Worm (Caenorhabditis elegans): ENCODE results near the gene C02F5.5.

C02F5.5 gene

DNA sequence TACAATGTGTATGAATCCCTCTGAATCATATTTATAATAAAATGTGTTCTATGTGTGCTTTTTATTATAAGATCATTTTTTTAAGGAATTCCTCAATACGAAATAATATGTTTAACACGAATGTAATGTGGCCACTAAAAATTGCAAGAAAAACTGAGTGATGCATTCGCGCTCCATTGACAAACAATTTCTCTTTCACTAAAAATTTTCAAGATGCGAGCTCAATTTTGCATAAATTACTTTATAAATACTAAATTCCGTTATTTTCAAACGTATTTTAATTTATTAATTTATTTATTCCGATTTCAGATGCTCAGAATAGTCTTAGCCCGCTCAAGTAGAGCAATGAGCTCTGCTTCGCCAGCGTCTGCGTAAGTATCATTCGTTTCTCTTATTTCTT lies 29.8 kb downstream of the C02F5.5 start, which contains the start of gene mrps-9 (continued):
- TF ChIP-seq hlh-4 (tag; optimal IDR thresholded peaks at IDR 0.05) (no peak), mef-2 (tag; optimal IDR thresholded peaks at IDR 0.05) (no peak), ceh-88 (GFP tag; IDR thresholded peaks at IDR 0.05) (no peak), nhr-237 (tag; optimal IDR thresholded peaks at IDR 0.05) (no peak), nhr-19 (GFP tag; conservative IDR thresholded peaks at IDR 0.05) (no peak), unc-98 (GFP tag; IDR thresholded peaks at IDR 0.05) (no peak), tbx-2 (tag; optimal IDR thresholded peaks at IDR 0.05) (no peak), nhr-47 (tag; optimal IDR thresholded peaks at IDR 0.05) (no peak), hpl-2 (GFP tag; optimal IDR thresholded peaks at IDR 0.05) (no peak), lin-35 (GFP tag; optimal IDR thresholded peaks at IDR 0.05) (peak; percentile 27 to 41), nhr-84 (tag; optimal IDR thresholded peaks at IDR 0.05) (no peak), tlp-1 (tag; optimal IDR thresholded peaks at IDR 0.05) (no peak), alr-1 (tag; optimal IDR thresholded peaks at IDR 0.05; ENCODE audit: borderline replicate concordance) (no peak), nhr-20 (tag; optimal IDR thresholded peaks at IDR 0.05) (peak; percentile 0), zip-4 (GFP tag; optimal IDR thresholded peaks at IDR 0.05) (no peak), fos-1 (tag; optimal IDR thresholded peaks at IDR 0.05) (no peak), lin-13 (GFP tag; optimal IDR thresholded peaks at IDR 0.05) (no peak), lsy-2 (tag; optimal IDR thresholded peaks at IDR 0.05) (peak in 1 of 2 experiments; percentile 60), nhr-28 (tag; optimal IDR thresholded peaks at IDR 0.05) (no peak), Y116A8C.19 (tag; optimal IDR thresholded peaks at IDR 0.05; ENCODE audit: borderline replicate concordance) (no peak), lin-39 (tag; optimal IDR thresholded peaks at IDR 0.05) (no peak), hlh-17 (GFP tag; optimal IDR thresholded peaks at IDR 0.05; ENCODE audit: borderline replicate concordance) (no peak), C34B4.2 (tag; optimal IDR thresholded peaks at IDR 0.05) (no peak), unc-130 (tag; optimal IDR thresholded peaks at IDR 0.05) (no peak), elt-2 (tag; optimal IDR thresholded peaks at IDR 0.05) (no peak), nhr-12 (tag; optimal IDR thresholded peaks at IDR 0.05) (no peak), grh-1 (GFP tag; IDR thresholded peaks at IDR 0.05) (no peak), nhr-85 (tag) (no peak), ceh-90 (tag; optimal IDR thresholded peaks at IDR 0.05) (no peak), sptf-1 (tag; optimal IDR thresholded peaks at IDR 0.05) (no peak), mep-1 (tag; optimal IDR thresholded peaks at IDR 0.05) (no peak), fkh-10 (GFP tag; optimal IDR thresholded peaks at IDR 0.05) (no peak), mab-9 (GFP tag; IDR thresholded peaks at IDR 0.05) (no peak), unc-62 (GFP tag; optimal IDR thresholded peaks at IDR 0.05) (no peak), egl-13 (tag; optimal IDR thresholded peaks at IDR 0.05) (no peak), jun-1 (tag; optimal IDR thresholded peaks at IDR 0.05) (no peak), egl-27 (tag; optimal IDR thresholded peaks at IDR 0.05) (no peak), sup-37 (GFP tag; optimal IDR thresholded peaks at IDR 0.05) (no peak), F16B12.6 (tag; optimal IDR thresholded peaks at IDR 0.05) (no peak), nhr-71 (tag; optimal IDR thresholded peaks at IDR 0.05) (no peak), elt-3 (tag; optimal IDR thresholded peaks at IDR 0.05) (no peak), rnt-1 (tag; optimal IDR thresholded peaks at IDR 0.05) (peak; percentile 26), blmp-1 (tag; optimal IDR thresholded peaks at IDR 0.05) (peak; percentile 78), swsn-7 (tag; optimal IDR thresholded peaks at IDR 0.05) (peak; percentile 15), ztf-4 (tag; optimal IDR thresholded peaks at IDR 0.05) (no peak), lir-3 (tag; optimal IDR thresholded peaks at IDR 0.05; ENCODE audit: poor library complexity) (peak; percentile 30), pqm-1 (tag; optimal IDR thresholded peaks at IDR 0.05) (no peak), skn-1 (tag; optimal IDR thresholded peaks at IDR 0.05) (no peak), efl-1 (optimal IDR thresholded peaks at IDR 0.05) (peak; percentile 30 to 36), efl-1 (GFP tag; optimal IDR thresholded peaks at IDR 0.05 in 1 of 2) (peak; percentile 31 to 92), lin-14 (GFP tag; optimal IDR thresholded peaks at IDR 0.05) (peak; percentile 38), unc-30 (tag; optimal IDR thresholded peaks at IDR 0.05) (no peak), fkh-4 (tag; optimal IDR thresholded peaks at IDR 0.05; ENCODE audit: borderline replicate concordance) (no peak), sox-4 (tag; optimal IDR thresholded peaks at IDR 0.05) (no peak), nhr-77 (tag; optimal IDR thresholded peaks at IDR 0.05) (no peak)

Data from whole organism, L1 larva.